Worm (Caenorhabditis elegans) whole organism, young adult: ENCODE data around the gene F45D11.7.
"Not testable (repeated sequence)": the region's sequence is repeated elsewhere in the genome, so short reads cannot be mapped to it uniquely, and the experiment has no call there.

ENCODE experiments used
- F22D6.2 ChIP-seq: sonication (generic microtip); optimal IDR thresholded peaks from 2 replicates; lab custom pipeline; 2016; ENCODE audit warnings: mild to moderate bottlenecking, missing genetic modification characterization, missing compliant biosample characterization
- athp-1 ChIP-seq: sonication (generic microtip); optimal IDR thresholded peaks from 2 replicates; lab custom pipeline; 2017; ENCODE audit warnings: mild to moderate bottlenecking, missing genetic modification characterization, missing compliant biosample characterization
- attf-5 ChIP-seq: fragments of 200-800 bp; sonication (Bioruptor generic); optimal IDR thresholded peaks from 2 replicates; lab custom pipeline; 2018; ENCODE audit warnings: mild to moderate bottlenecking, missing genetic modification characterization, missing compliant biosample characterization
- bed-1 ChIP-seq: fragments of 200-800 bp; sonication (Bioruptor generic); IDR thresholded peaks from 2 replicates; pipeline ENCODE4 v1.3.6; 2022; ENCODE audit warnings: missing genetic modification reagents, missing genetic modification characterization, missing compliant biosample characterization
- lin-35 ChIP-seq, 3 experiments: fragments of 150-350 bp in 2 of 3; sonication (generic microtip) in 1 of 3; optimal IDR thresholded peaks; 2 replicates each; lab custom pipeline; 2014 to 2018; ENCODE audit warnings: missing biosample characterization in 3 of 3, missing genetic modification characterization in 3 of 3, missing genetic modification reagents in 3 of 3
- lin-54 ChIP-seq: fragments of 200-800 bp; sonication (Bioruptor generic); optimal IDR thresholded peaks from 2 replicates; lab custom pipeline; 2018; ENCODE audit warnings: mild to moderate bottlenecking, missing genetic modification characterization, missing compliant biosample characterization
- lsy-27 ChIP-seq: sonication (generic microtip); optimal IDR thresholded peaks from 2 replicates; lab custom pipeline; 2017; ENCODE audit warnings: missing genetic modification characterization, mild to moderate bottlenecking, missing compliant biosample characterization, antibody characterized with exemption, missing genotype, borderline replicate concordance; ENCODE audit not compliant: insufficient read depth
- mxl-1 ChIP-seq: sonication (generic microtip); optimal IDR thresholded peaks from 2 replicates; lab custom pipeline; 2016; ENCODE audit warnings: missing genetic modification characterization, missing compliant biosample characterization
- rcor-1 ChIP-seq: fragments of 200-800 bp; sonication (Bioruptor generic); IDR thresholded peaks from 2 replicates; pipeline ENCODE4 v1.3.6; 2022; ENCODE audit warnings: missing genetic modification reagents, missing genetic modification characterization, missing compliant biosample characterization
- rec-8 ChIP-seq, 2 experiments: sonication (generic microtip); optimal IDR thresholded peaks; 2 replicates each; lab custom pipeline; 2016; ENCODE audit warnings: mild to moderate bottlenecking in 2 of 2, missing genetic modification characterization in 2 of 2, missing genetic modification reagents in 2 of 2, missing genotype in 2 of 2, missing biosample characterization in 1 of 2, missing compliant biosample characterization in 1 of 2, moderate library complexity in 1 of 2
- snpc-1.1 ChIP-seq: sonication (generic microtip); optimal IDR thresholded peaks from 2 replicates; lab custom pipeline; 2017; ENCODE audit warnings: missing genetic modification characterization, mild to moderate bottlenecking, missing compliant biosample characterization, antibody characterized with exemption, moderate library complexity, missing genotype, missing genetic modification reagents; ENCODE audit not compliant: insufficient read depth
- snpc-4 ChIP-seq, 5 experiments: fragments of 150-350 bp in 1 of 5; sonication (generic microtip) in 4 of 5; optimal IDR thresholded peaks; 2 replicates each; lab custom pipeline; 2014 to 2018; ENCODE audit warnings: missing genetic modification characterization in 5 of 5, missing biosample characterization in 3 of 5, antibody characterized with exemption in 2 of 5, mild to moderate bottlenecking in 2 of 5, missing compliant biosample characterization in 2 of 5, missing genotype in 2 of 5, moderate library complexity in 2 of 5, missing genetic modification reagents in 1 of 5
- unc-62 ChIP-seq: fragments of 150-350 bp; optimal IDR thresholded peaks from 2 replicates; lab custom pipeline; 2014; ENCODE audit warnings: missing biosample characterization, missing genetic modification reagents, missing genetic modification characterization
- zim-3 ChIP-seq: sonication (generic microtip); optimal IDR thresholded peaks from 2 replicates; lab custom pipeline; 2017; ENCODE audit warnings: mild to moderate bottlenecking, missing genetic modification characterization, moderate library complexity, missing compliant biosample characterization

ce11 chrII:968106-968505 lies 26.2 kb upstream of the F45D11.7 start, which contains the start of gene C32B5.6:
- not testable (repeated sequence) for TF ChIP-seq lsy-27 (tag; lab: Kevin White, UChicago); unc-62 (GFP tag; lab: Kevin White, UChicago); snpc-1.1 (tag; lab: Kevin White, UChicago); bed-1; rcor-1 (GFP tag; lab: Robert Waterston, UW); lin-35 (GFP tag; optimal IDR thresholded peaks at IDR 0.05; lab: Kevin White, UChicago); rec-8 (tag; optimal IDR thresholded peaks at IDR 0.05; lab: Kevin White, UChicago); lin-54 (GFP tag; lab: Kevin White, UChicago); zim-3 (tag; lab: Kevin White, UChicago); mxl-1 (tag; lab: Kevin White, UChicago); attf-5; snpc-4 (GFP tag; optimal IDR thresholded peaks at IDR 0.05; lab: Kevin White, UChicago); snpc-4 (tag; optimal IDR thresholded peaks at IDR 0.05; lab: Kevin White, UChicago); athp-1 (tag; lab: Kevin White, UChicago); F22D6.2
